Worm (Caenorhabditis elegans): ENCODE results near the gene ZK228.3.

DNA sequence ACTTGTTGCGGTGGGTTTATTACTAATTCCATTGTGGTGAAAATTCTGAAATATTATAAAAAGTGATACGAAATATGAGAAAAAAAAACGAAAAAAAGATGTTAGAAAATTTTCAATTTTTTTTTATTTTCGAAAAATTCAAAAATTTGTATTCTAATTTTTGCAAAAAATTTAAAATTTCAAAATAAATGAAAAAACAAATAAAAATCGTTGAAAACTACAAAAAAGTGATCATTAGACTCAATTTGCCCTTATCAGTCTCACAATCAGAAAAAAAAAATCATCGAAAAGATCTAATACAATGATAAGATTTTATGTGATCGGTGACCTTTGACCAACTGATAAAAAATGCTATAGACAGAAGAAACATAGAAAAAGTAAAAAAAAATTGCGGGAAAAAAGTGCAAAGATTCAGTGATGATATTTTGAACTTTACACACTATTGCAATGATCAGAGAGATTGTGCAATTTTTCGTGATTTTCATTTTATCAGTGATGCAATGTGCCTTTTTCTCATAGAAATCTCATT lies at the start of gene ZK228.3:
- no peak for TF ChIP-seq W03F9.2 (tag; optimal IDR thresholded peaks at IDR 0.05)
- TF ChIP-seq him-1 (tag; optimal IDR thresholded peaks at IDR 0.05): no peak

All from whole organism, L4/young adult.